Fruit fly (Drosophila melanogaster) whole organism, embryonic: Measurements from ENCODE around the gene CG32544.

ENCODE experiments used
- CG12071 ChIP-seq: fragments of 200-800 bp; sonication (Bioruptor generic); optimal IDR thresholded peaks from 3 replicates; lab custom pipeline; 2018; ENCODE audit warnings: missing biosample characterization, mild to moderate bottlenecking, missing genetic modification characterization
- CG12104 ChIP-seq: fragments of 200-800 bp; sonication (Bioruptor generic); optimal IDR thresholded peaks from 3 replicates; lab custom pipeline; 2016; ENCODE audit warnings: missing biosample characterization, missing genetic modification characterization
- CG12744 ChIP-seq: fragments of 200-800 bp; sonication (Bioruptor generic); optimal IDR thresholded peaks from 2 replicates; lab custom pipeline; 2016; ENCODE audit warnings: missing biosample characterization, missing genetic modification characterization
- CG12769 ChIP-seq: fragments of 200-800 bp; sonication (Bioruptor generic); optimal IDR thresholded peaks from 2 replicates; lab custom pipeline; 2019; ENCODE audit warnings: missing biosample characterization, mild to moderate bottlenecking, missing genetic modification characterization, moderate library complexity
- CG13894 ChIP-seq: fragments of 200-800 bp; sonication (Bioruptor generic); optimal IDR thresholded peaks from 3 replicates; lab custom pipeline; 2018; ENCODE audit warnings: missing biosample characterization, mild to moderate bottlenecking, missing genetic modification characterization, moderate library complexity
- CG14014 ChIP-seq: fragments of 200-800 bp; sonication (Bioruptor generic); IDR thresholded peaks from 2 replicates; pipeline ENCODE4 v1.3.6; 2022; ENCODE audit warnings: missing biosample characterization, missing genetic modification characterization
- CG14667 ChIP-seq: fragments of 200-800 bp; sonication (Bioruptor generic); IDR thresholded peaks from 2 replicates; pipeline ENCODE4 v1.3.6; 2022; ENCODE audit warnings: missing biosample characterization, missing genetic modification characterization
- CG15011 ChIP-seq: fragments of 200-800 bp; sonication (Bioruptor generic); optimal IDR thresholded peaks from 3 replicates; lab custom pipeline; 2018; ENCODE audit warnings: missing biosample characterization, mild to moderate bottlenecking, missing genetic modification characterization
- CG1603 ChIP-seq: fragments of 200-800 bp; sonication (Bioruptor generic); optimal IDR thresholded peaks from 2 replicates; lab custom pipeline; 2019; ENCODE audit warnings: missing biosample characterization, mild to moderate bottlenecking, missing genetic modification characterization, moderate library complexity
- CG17186 ChIP-seq: fragments of 200-800 bp; sonication (Bioruptor generic); optimal IDR thresholded peaks from 3 replicates; lab custom pipeline; 2017; ENCODE audit warnings: missing biosample characterization, missing genetic modification reagents, missing genetic modification characterization
- CG17612 ChIP-seq: fragments of 200-800 bp; sonication (Bioruptor generic); IDR thresholded peaks from 2 replicates; pipeline ENCODE4 v1.3.6; 2022; ENCODE audit warnings: missing biosample characterization, missing genetic modification characterization
- CG30403 ChIP-seq: fragments of 200-800 bp; sonication (Bioruptor generic); optimal IDR thresholded peaks from 3 replicates; lab custom pipeline; 2016; ENCODE audit warnings: missing biosample characterization, missing genetic modification characterization
- CG34376 ChIP-seq: fragments of 200-800 bp; sonication (Bioruptor generic); optimal IDR thresholded peaks from 2 replicates; lab custom pipeline; 2018; ENCODE audit warnings: missing biosample characterization, mild to moderate bottlenecking, missing genetic modification characterization
- CG3847 ChIP-seq: fragments of 200-800 bp; sonication (Bioruptor generic); IDR thresholded peaks from 2 replicates; pipeline ENCODE4 v1.3.6; 2022; ENCODE audit warnings: missing biosample characterization, missing genetic modification characterization
- CG3995 ChIP-seq: fragments of 200-800 bp; sonication (Bioruptor generic); optimal IDR thresholded peaks from 3 replicates; lab custom pipeline; 2016; ENCODE audit warnings: missing biosample characterization, missing genetic modification characterization
- CG42726 ChIP-seq: fragments of 200-800 bp; sonication (Bioruptor generic); IDR thresholded peaks from 2 replicates; pipeline ENCODE4 v1.3.6; 2022; ENCODE audit warnings: missing biosample characterization, missing genetic modification characterization; ENCODE audit not compliant: partially characterized antibody
- CG4360 ChIP-seq: fragments of 200-800 bp; sonication (Bioruptor generic); IDR thresholded peaks from 2 replicates; pipeline ENCODE4 v1.3.6; 2022; ENCODE audit warnings: missing biosample characterization, missing genetic modification characterization
- CG6854 ChIP-seq: fragments of 200-800 bp; sonication (Bioruptor generic); optimal IDR thresholded peaks from 3 replicates; lab custom pipeline; 2017; ENCODE audit warnings: missing biosample characterization, mild to moderate bottlenecking, missing genetic modification characterization
- CG7372 ChIP-seq: fragments of 200-800 bp; sonication (Bioruptor generic); IDR thresholded peaks from 2 replicates; pipeline ENCODE4 v1.3.6; 2022; ENCODE audit warnings: missing biosample characterization, missing genetic modification characterization
- CG8281 ChIP-seq: fragments of 200-800 bp; sonication (Bioruptor generic); optimal IDR thresholded peaks from 2 replicates; lab custom pipeline; 2018; ENCODE audit warnings: missing biosample characterization, mild to moderate bottlenecking, missing genetic modification characterization, moderate library complexity
- CG8290 ChIP-seq, 3 experiments: fragments of 200-800 bp; sonication (Bioruptor generic); optimal IDR thresholded peaks; 2 replicates each; lab custom pipeline; 2016 to 2019; ENCODE audit warnings: missing biosample characterization in 3 of 3, missing genetic modification characterization in 3 of 3, mild to moderate bottlenecking in 2 of 3, moderate library complexity in 1 of 3
- CrebB ChIP-seq: fragments of 200-800 bp; sonication (Bioruptor generic); optimal IDR thresholded peaks from 3 replicates; lab custom pipeline; 2018; ENCODE audit warnings: missing biosample characterization, mild to moderate bottlenecking, missing genetic modification characterization
- Deaf1 ChIP-seq: fragments of 200-800 bp; optimal IDR thresholded peaks from 3 replicates; lab custom pipeline; 2019; ENCODE audit warnings: missing biosample characterization, mild to moderate bottlenecking, missing genetic modification characterization, moderate library complexity
- Dek ChIP-seq: fragments of 200-800 bp; sonication (Bioruptor generic); optimal IDR thresholded peaks from 3 replicates; lab custom pipeline; 2019; ENCODE audit warnings: missing biosample characterization, mild to moderate bottlenecking, missing genetic modification characterization, moderate library complexity
- Ets65A ChIP-seq: fragments of 200-800 bp; sonication (Bioruptor generic); peaks from one replicate; lab custom pipeline; 2016; ENCODE audit warnings: missing biosample characterization, missing genetic modification characterization
- Fer3 ChIP-seq: fragments of 200-800 bp; sonication (Bioruptor generic); optimal IDR thresholded peaks from 2 replicates; lab custom pipeline; 2018; ENCODE audit warnings: missing biosample characterization, mild to moderate bottlenecking, missing genetic modification characterization, moderate library complexity
- HLH4C ChIP-seq: fragments of 200-800 bp; sonication (Bioruptor generic); IDR thresholded peaks from 3 replicates; pipeline ENCODE4 v1.3.6; 2022; ENCODE audit warnings: missing biosample characterization, missing genetic modification characterization; ENCODE audit not compliant: partially characterized antibody
- HLH54F ChIP-seq: fragments of 200-800 bp; sonication (Bioruptor generic); optimal IDR thresholded peaks from 3 replicates; lab custom pipeline; 2016; ENCODE audit warnings: missing biosample characterization, missing genetic modification characterization
- Med ChIP-seq: fragments of 200-800 bp; sonication (Bioruptor generic); peaks from one replicate; lab custom pipeline; 2016; ENCODE audit warnings: missing biosample characterization, missing genetic modification characterization, mild to moderate bottlenecking, inconsistent platforms, moderate library complexity
- Myb ChIP-seq: fragments of 200-800 bp; sonication (Bioruptor generic); optimal IDR thresholded peaks from 2 replicates; lab custom pipeline; 2016; ENCODE audit warnings: missing biosample characterization, missing genetic modification characterization
- Nf-YB ChIP-seq: fragments of 200-800 bp; sonication (Bioruptor generic); optimal IDR thresholded peaks from 3 replicates; lab custom pipeline; 2019; ENCODE audit warnings: missing biosample characterization, mild to moderate bottlenecking, missing genetic modification characterization, moderate library complexity
- Sox100B ChIP-seq: fragments of 200-800 bp; sonication (Bioruptor generic); optimal IDR thresholded peaks from 3 replicates; lab custom pipeline; 2018; ENCODE audit warnings: missing biosample characterization, mild to moderate bottlenecking, missing genetic modification characterization
- Trl ChIP-seq, 3 experiments: fragments of >200 bp in 2 of 3; fragments of 200-800 bp in 1 of 3; sonication (Bioruptor generic) in 1 of 3; optimal IDR thresholded peaks; 2 replicates in 1 of 3; 3 replicates in 2 of 3; lab custom pipeline; 2016 to 2017; ENCODE audit warnings: missing biosample characterization in 1 of 3, missing genetic modification characterization in 1 of 3
- Usf ChIP-seq: fragments of 200-800 bp; sonication (Bioruptor generic); optimal IDR thresholded peaks from 2 replicates; lab custom pipeline; 2017; ENCODE audit warnings: missing genotype, missing biosample characterization, missing genetic modification characterization
- abd-A ChIP-seq: fragments of 200-800 bp; sonication (Bioruptor generic); optimal IDR thresholded peaks from 3 replicates; lab custom pipeline; 2019; ENCODE audit warnings: missing biosample characterization, mild to moderate bottlenecking, missing genetic modification characterization, moderate library complexity
- cg ChIP-seq: fragments of 200-800 bp; sonication (Bioruptor generic); optimal IDR thresholded peaks from 3 replicates; lab custom pipeline; 2019; ENCODE audit warnings: missing biosample characterization, mild to moderate bottlenecking, missing genetic modification characterization, moderate library complexity
- chif ChIP-seq, 2 experiments: fragments of 200-800 bp; sonication (Bioruptor generic); optimal IDR thresholded peaks; 3 replicates each; lab custom pipeline; 2016; ENCODE audit warnings: missing biosample characterization in 2 of 2, missing genetic modification characterization in 2 of 2
- chinmo ChIP-seq: fragments of 200-800 bp; sonication (Bioruptor generic); IDR thresholded peaks from 4 replicates; pipeline ENCODE4 v1.3.6; 2022; ENCODE audit warnings: missing biosample characterization, missing genetic modification characterization; ENCODE audit not compliant: partially characterized antibody
- gem ChIP-seq: fragments of 200-800 bp; sonication (Bioruptor generic); optimal IDR thresholded peaks from 2 replicates; lab custom pipeline; 2019; ENCODE audit warnings: missing biosample characterization, mild to moderate bottlenecking, missing genetic modification characterization, moderate library complexity
- grn ChIP-seq: fragments of 200-800 bp; sonication (Bioruptor generic); optimal IDR thresholded peaks from 3 replicates; lab custom pipeline; 2017; ENCODE audit warnings: missing biosample characterization, missing genetic modification characterization
- hbn ChIP-seq: fragments of 200-800 bp; sonication (Bioruptor generic); IDR thresholded peaks from 2 replicates; pipeline ENCODE4 v1.3.6; 2022; ENCODE audit warnings: missing biosample characterization, missing genetic modification characterization; ENCODE audit not compliant: partially characterized antibody
- jumu ChIP-seq: fragments of 200-800 bp; sonication (Bioruptor generic); optimal IDR thresholded peaks from 3 replicates; lab custom pipeline; 2016; ENCODE audit warnings: missing biosample characterization, missing genetic modification characterization
- knrl ChIP-seq: fragments of 200-800 bp; sonication (Bioruptor generic); IDR thresholded peaks from 3 replicates; pipeline ENCODE4 v1.3.6; 2022; ENCODE audit warnings: missing biosample characterization, missing genetic modification characterization; ENCODE audit not compliant: partially characterized antibody
- lola ChIP-seq, 3 experiments: fragments of >200 bp in 2 of 3; fragments of 200-800 bp in 1 of 3; sonication (Bioruptor generic) in 1 of 3; optimal IDR thresholded peaks; 2 replicates each; lab custom pipeline; 2017 to 2019; ENCODE audit warnings: missing biosample characterization in 3 of 3, missing genetic modification characterization in 3 of 3, mild to moderate bottlenecking in 1 of 3, moderate library complexity in 1 of 3
- maf-S ChIP-seq: fragments of 200-800 bp; sonication (Bioruptor generic); optimal IDR thresholded peaks from 2 replicates; lab custom pipeline; 2016; ENCODE audit warnings: missing biosample characterization, missing genetic modification characterization
- sr ChIP-seq: fragments of 200-800 bp; sonication (Bioruptor generic); IDR thresholded peaks from 3 replicates; pipeline ENCODE4 v1.3.6; 2022; ENCODE audit warnings: missing biosample characterization, missing genetic modification characterization
- sug ChIP-seq: fragments of 200-800 bp; optimal IDR thresholded peaks from 2 replicates; lab custom pipeline; 2019; ENCODE audit warnings: missing biosample characterization, mild to moderate bottlenecking, missing genetic modification characterization, moderate library complexity
- yki ChIP-seq: fragments of >200 bp; optimal IDR thresholded peaks from 3 replicates; lab custom pipeline; 2018

Gene CG32544

dm6 chrX:18814373-18814772, 45.7 kb upstream of the CG32544 start:
- no peak for TF ChIP-seq CG12104 (GFP tag; lab: Kevin White, UChicago)
- no peak for TF ChIP-seq CG12071 (GFP tag; lab: Kevin White, UChicago)
- peak; percentile 8; the same call in 1 of the 3 replicates for TF ChIP-seq sr
- no peak for TF ChIP-seq CG34376 (GFP tag; lab: Kevin White, UChicago)
- no peak for TF ChIP-seq CG6854 (GFP tag; lab: Kevin White, UChicago)
- no peak for TF ChIP-seq CG1603 (tag; lab: Kevin White, UChicago)
- TF ChIP-seq CG13894: peak; percentile 4
- no peak for TF ChIP-seq CG8290 (GFP tag; optimal IDR thresholded peaks at IDR 0.05; lab: Kevin White, UChicago)
- peak in 1 of 2 experiments; percentile 14 for TF ChIP-seq CG8290 (tag; optimal IDR thresholded peaks at IDR 0.05; lab: Kevin White, UChicago)
- no peak for TF ChIP-seq CG8281 (tag; lab: Kevin White, UChicago)
- peak; percentile 42 for TF ChIP-seq Med
- TF ChIP-seq CG4360 (GFP tag; lab: Robert Waterston, UW): peak; percentile 71
- no peak for TF ChIP-seq CG42726
- TF ChIP-seq abd-A (tag; lab: Kevin White, UChicago): peak; percentile 3
- no peak for TF ChIP-seq chif (GFP tag; optimal IDR thresholded peaks at IDR 0.05; lab: Kevin White, UChicago)
- TF ChIP-seq Ets65A: peak; percentile 22
- TF ChIP-seq CG3847: no peak
- no peak for TF ChIP-seq sug
- no peak for TF ChIP-seq maf-S
- peak; percentile 70 for TF ChIP-seq cg (GFP tag; lab: Kevin White, UChicago)
- peak; percentile 9 for TF ChIP-seq CG12769 (tag; lab: Kevin White, UChicago)
- 0 out of 4 replicates have a peak, but pooled peaks have one; percentile 20 for TF ChIP-seq chinmo (GFP tag; lab: Robert Waterston, UW)
- TF ChIP-seq CG15011: no peak
- TF ChIP-seq Deaf1 (tag; lab: Kevin White, UChicago): peak; percentile 6
- TF ChIP-seq Trl (optimal IDR thresholded peaks at IDR 0.05; lab: Kevin White, UChicago): peak in 1 of 2 experiments; percentile 32
- TF ChIP-seq Trl (GFP tag; optimal IDR thresholded peaks at IDR 0.05; lab: Kevin White, UChicago): no peak
- TF ChIP-seq Myb (GFP tag; lab: Kevin White, UChicago): no peak

DNA sequence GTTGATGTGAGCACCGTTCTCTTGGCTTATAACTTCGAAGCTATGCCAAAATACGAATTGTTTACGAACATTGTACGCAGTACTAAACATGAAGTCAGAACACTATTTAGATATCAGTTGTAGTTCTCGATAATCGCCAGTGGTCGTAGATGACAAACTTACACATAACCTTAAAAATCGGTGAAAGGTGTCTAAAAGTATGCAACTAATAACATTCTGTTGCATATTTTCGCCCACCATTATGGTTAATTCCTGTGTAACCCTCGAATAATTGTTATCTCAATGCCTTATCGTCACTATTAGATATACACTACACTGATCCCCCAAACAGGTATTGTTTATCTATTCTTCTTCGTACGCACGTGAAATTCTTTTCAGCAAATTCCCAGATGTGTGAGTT, 45.1 kb upstream of the CG32544 start:
- TF ChIP-seq CG17612 (GFP tag; lab: Robert Waterston, UW): peak; percentile 77
- no peak for TF ChIP-seq Nf-YB (GFP tag; lab: Kevin White, UChicago)
- peak; percentile 96 for TF ChIP-seq CG8290 (GFP tag; optimal IDR thresholded peaks at IDR 0.05; lab: Kevin White, UChicago)
- peak; percentile 78 to 99 for TF ChIP-seq CG8290 (tag; optimal IDR thresholded peaks at IDR 0.05; lab: Kevin White, UChicago)
- TF ChIP-seq, all 482 proteins: peak for 2

- no peak for TF ChIP-seq Dek
- TF ChIP-seq CG12744: no peak
- peak; percentile 94 for TF ChIP-seq CG3995 (GFP tag; lab: Kevin White, UChicago)
- TF ChIP-seq CG14014: no peak
- TF ChIP-seq lola (GFP tag; optimal IDR thresholded peaks at IDR 0.05; lab: Kevin White, UChicago): no peak
- no peak for TF ChIP-seq gem (tag; lab: Kevin White, UChicago)
- no peak for TF ChIP-seq Sox100B (GFP tag; lab: Kevin White, UChicago)
- TF ChIP-seq grn (GFP tag; lab: Kevin White, UChicago): no peak
- TF ChIP-seq CG7372 (GFP tag; lab: Robert Waterston, UW): no peak
- no peak for TF ChIP-seq Usf (GFP tag; lab: Kevin White, UChicago)
- TF ChIP-seq hbn (GFP tag; lab: Robert Waterston, UW): peak; percentile 59; the same call in 1 of the 2 replicates
- TF ChIP-seq HLH4C (GFP tag; lab: Robert Waterston, UW): peak; percentile 79
- TF ChIP-seq jumu: no peak
- TF ChIP-seq knrl (GFP tag; lab: Robert Waterston, UW): peak; percentile 50; the same call in 2 of the 3 replicates
- peak; percentile 46 for TF ChIP-seq CG17186 (GFP tag; lab: Kevin White, UChicago)
- TF ChIP-seq yki (lab: Kevin White, UChicago): no peak
- TF ChIP-seq CG30403: no peak
- no peak for TF ChIP-seq CG14667 (GFP tag; lab: Robert Waterston, UW)
- TF ChIP-seq HLH54F (GFP tag; lab: Kevin White, UChicago): no peak
- TF ChIP-seq CrebB (tag; lab: Kevin White, UChicago): no peak
- TF ChIP-seq Fer3 (tag; lab: Kevin White, UChicago): no peak
These were observed 29.7 kb upstream of the CG32544 start, which contains the start of gene CG7101 for dm6 chrX:18830396-18830795. Gene CG7101 (plus strand): TSS chrX:18830591.
